Worm (Caenorhabditis elegans) whole organism, L1 larva: ENCODE measurements around the gene Y7A5A.20.
A peak's percentile ranks its signal among the peaks of the same experiment; 100 is the strongest.

Experiments used
- C16A3.4 ChIP-seq: fragments of 150-350 bp; optimal IDR thresholded peaks from 2 replicates; lab custom pipeline; 2014; ENCODE audit warnings: missing biosample characterization, missing genetic modification characterization
- Y116A8C.19 ChIP-seq: sonication (generic microtip); optimal IDR thresholded peaks from 2 replicates; lab custom pipeline; 2016; ENCODE audit warnings: missing compliant biosample characterization, missing genetic modification characterization, borderline replicate concordance
- ama-1 ChIP-seq: fragments of 150-350 bp; optimal IDR thresholded peaks from 2 replicates; lab custom pipeline; 2014
- blmp-1 ChIP-seq: fragments of 150-350 bp; optimal IDR thresholded peaks from 2 replicates; lab custom pipeline; 2014; ENCODE audit warnings: missing biosample characterization, missing genetic modification characterization
- ceh-63 ChIP-seq: fragments of 200-800 bp; sonication (Bioruptor generic); optimal IDR thresholded peaks from 2 replicates; lab custom pipeline; 2018; ENCODE audit warnings: mild to moderate bottlenecking, missing genetic modification characterization, missing compliant biosample characterization
- ceh-8 ChIP-seq: fragments of 200-800 bp; sonication (Bioruptor generic); optimal IDR thresholded peaks from 2 replicates; lab custom pipeline; 2018; ENCODE audit warnings: mild to moderate bottlenecking, missing genetic modification characterization, moderate library complexity, missing compliant biosample characterization
- ceh-90 ChIP-seq: sonication (generic microtip); optimal IDR thresholded peaks from 2 replicates; lab custom pipeline; 2016; ENCODE audit warnings: missing genetic modification characterization, missing compliant biosample characterization
- efl-1 ChIP-seq, 4 experiments: fragments of 150-350 bp; optimal IDR thresholded peaks in 3 of 4; peaks in 1 of 4; 1 replicate in 1 of 4; 2 replicates in 3 of 4; lab custom pipeline; 2014; ENCODE audit warnings: missing biosample characterization in 2 of 4, missing genetic modification characterization in 2 of 4, missing genetic modification reagents in 2 of 4
- egl-27 ChIP-seq, 2 experiments: fragments of 150-350 bp in 1 of 2; sonication (generic microtip); optimal IDR thresholded peaks; 3 replicates each; lab custom pipeline; 2017 to 2018; ENCODE audit warnings: missing biosample characterization in 2 of 2, missing genetic modification characterization in 2 of 2, missing genetic modification reagents in 2 of 2
- elt-2 ChIP-seq: sonication (generic microtip); optimal IDR thresholded peaks from 2 replicates; lab custom pipeline; 2016; ENCODE audit warnings: missing genetic modification characterization, mild to moderate bottlenecking, inconsistent platforms, missing compliant biosample characterization, missing genetic modification reagents
- ets-5 ChIP-seq: fragments of 200-800 bp; sonication (Bioruptor generic); IDR thresholded peaks from 2 replicates; pipeline ENCODE4 v1.3.6; 2022; ENCODE audit warnings: missing genetic modification characterization, missing compliant biosample characterization
- fkh-8 ChIP-seq: sonication (generic microtip); optimal IDR thresholded peaks from 2 replicates; lab custom pipeline; 2016; ENCODE audit warnings: mild to moderate bottlenecking, missing genetic modification characterization, missing compliant biosample characterization
- grh-1 ChIP-seq: fragments of 200-800 bp; sonication (Bioruptor generic); IDR thresholded peaks from 2 replicates; pipeline ENCODE4 v1.3.6; 2022; ENCODE audit warnings: missing genetic modification reagents, missing genetic modification characterization, missing compliant biosample characterization
- hpl-2 ChIP-seq: fragments of 150-350 bp; optimal IDR thresholded peaks from 2 replicates; lab custom pipeline; 2014; ENCODE audit warnings: missing biosample characterization, missing genetic modification reagents, missing genetic modification characterization
- lin-14 ChIP-seq: fragments of 200-800 bp; sonication (Bioruptor generic); optimal IDR thresholded peaks from 2 replicates; lab custom pipeline; 2018; ENCODE audit warnings: mild to moderate bottlenecking, missing genetic modification characterization, moderate library complexity, missing compliant biosample characterization
- lin-15B ChIP-seq: fragments of 150-350 bp; sonication (generic microtip); optimal IDR thresholded peaks from 3 replicates; lab custom pipeline; 2014; ENCODE audit warnings: missing biosample characterization, missing genetic modification characterization
- lin-35 ChIP-seq, 2 experiments: fragments of 150-350 bp; optimal IDR thresholded peaks; 2 replicates each; lab custom pipeline; 2014; ENCODE audit warnings: missing biosample characterization in 2 of 2, missing genetic modification characterization in 2 of 2, missing genetic modification reagents in 2 of 2
- lsy-2 ChIP-seq, 2 experiments: fragments of 150-350 bp; optimal IDR thresholded peaks; 2 replicates each; lab custom pipeline; 2014; ENCODE audit warnings: missing biosample characterization in 2 of 2, missing genetic modification characterization in 2 of 2
- mdl-1 ChIP-seq, 2 experiments: fragments of 150-350 bp; optimal IDR thresholded peaks; 2 replicates each; lab custom pipeline; 2014 to 2017; ENCODE audit warnings: missing biosample characterization in 2 of 2, missing genetic modification characterization in 2 of 2, inconsistent platforms in 1 of 2
- mep-1 ChIP-seq: fragments of 150-350 bp; optimal IDR thresholded peaks from 2 replicates; lab custom pipeline; 2014; ENCODE audit warnings: missing biosample characterization, missing genetic modification characterization
- nhr-11 ChIP-seq: fragments of 150-350 bp; optimal IDR thresholded peaks from 2 replicates; lab custom pipeline; 2014; ENCODE audit warnings: missing biosample characterization, missing genetic modification characterization
- nhr-19 ChIP-seq: fragments of 200-800 bp; sonication (Bioruptor generic); conservative IDR thresholded peaks from 2 replicates; pipeline ENCODE4 v1.3.6; 2022; ENCODE audit warnings: missing genetic modification characterization, missing compliant biosample characterization
- nhr-20 ChIP-seq: sonication (generic microtip); optimal IDR thresholded peaks from 2 replicates; lab custom pipeline; 2016; ENCODE audit warnings: mild to moderate bottlenecking, missing genetic modification characterization, missing compliant biosample characterization
- nhr-28 ChIP-seq: fragments of 150-350 bp; optimal IDR thresholded peaks from 2 replicates; lab custom pipeline; 2014; ENCODE audit warnings: missing biosample characterization, missing genetic modification characterization
- nhr-47 ChIP-seq: sonication (generic microtip); optimal IDR thresholded peaks from 2 replicates; lab custom pipeline; 2016; ENCODE audit warnings: mild to moderate bottlenecking, missing genetic modification characterization, moderate library complexity, missing compliant biosample characterization
- nhr-71 ChIP-seq: sonication (generic microtip); optimal IDR thresholded peaks from 2 replicates; lab custom pipeline; 2016; ENCODE audit warnings: mild to moderate bottlenecking, missing genetic modification characterization, moderate library complexity, missing compliant biosample characterization
- nhr-85 ChIP-seq: sonication (generic microtip); peaks from one replicate; lab custom pipeline; 2016; ENCODE audit warnings: missing genetic modification characterization, inconsistent platforms, missing compliant biosample characterization
- nhr-90 ChIP-seq: sonication (generic microtip); optimal IDR thresholded peaks from 2 replicates; lab custom pipeline; 2016; ENCODE audit warnings: mild to moderate bottlenecking, missing genetic modification characterization, missing compliant biosample characterization; ENCODE audit not compliant: poor library complexity
- pag-3 ChIP-seq: sonication (generic microtip); optimal IDR thresholded peaks from 2 replicates; lab custom pipeline; 2017; ENCODE audit warnings: missing genetic modification characterization, mild to moderate bottlenecking, missing compliant biosample characterization, antibody characterized with exemption, borderline replicate concordance; ENCODE audit not compliant: insufficient read depth
- pqm-1 ChIP-seq: sonication (generic microtip); optimal IDR thresholded peaks from 3 replicates; lab custom pipeline; 2017; ENCODE audit warnings: missing biosample characterization, missing genetic modification characterization
- rnt-1 ChIP-seq: sonication (generic microtip); optimal IDR thresholded peaks from 2 replicates; lab custom pipeline; 2016; ENCODE audit warnings: mild to moderate bottlenecking, missing genetic modification characterization, moderate library complexity, missing compliant biosample characterization
- skn-1 ChIP-seq: fragments of 150-350 bp; optimal IDR thresholded peaks from 2 replicates; lab custom pipeline; 2014; ENCODE audit warnings: missing biosample characterization, missing genetic modification characterization
- snpc-4 ChIP-seq: fragments of 150-350 bp; optimal IDR thresholded peaks from 2 replicates; lab custom pipeline; 2014; ENCODE audit warnings: missing biosample characterization, missing genetic modification characterization
- snu-23 ChIP-seq: sonication (generic microtip); optimal IDR thresholded peaks from 2 replicates; lab custom pipeline; 2016; ENCODE audit warnings: missing genetic modification characterization, missing compliant biosample characterization
- sup-37 ChIP-seq: fragments of 200-800 bp; sonication (Bioruptor generic); optimal IDR thresholded peaks from 2 replicates; lab custom pipeline; 2018; ENCODE audit warnings: mild to moderate bottlenecking, missing genetic modification characterization, missing compliant biosample characterization
- swsn-7 ChIP-seq: sonication (generic microtip); optimal IDR thresholded peaks from 2 replicates; lab custom pipeline; 2016; ENCODE audit warnings: missing genetic modification characterization, missing compliant biosample characterization
- tbx-2 ChIP-seq: sonication (generic microtip); optimal IDR thresholded peaks from 2 replicates; lab custom pipeline; 2016; ENCODE audit warnings: missing genetic modification characterization, missing compliant biosample characterization
- unc-130 ChIP-seq: fragments of 150-350 bp; optimal IDR thresholded peaks from 2 replicates; lab custom pipeline; 2017; ENCODE audit warnings: missing biosample characterization, missing genetic modification characterization, inconsistent platforms
- unc-62 ChIP-seq: fragments of 150-350 bp; optimal IDR thresholded peaks from 2 replicates; lab custom pipeline; 2014; ENCODE audit warnings: missing biosample characterization, missing genetic modification reagents, missing genetic modification characterization
- xbp-1 ChIP-seq: sonication (generic microtip); optimal IDR thresholded peaks from 2 replicates; lab custom pipeline; 2016; ENCODE audit warnings: missing genetic modification characterization, missing compliant biosample characterization

Gene Y7A5A.20

ce11 chrX:15828059-15828458 is at the start of gene Y7A5A.20:
TSS of gene Y7A5A.20 (plus strand) at chrX:15828359.
- TF ChIP-seq unc-62 (GFP tag; lab: Kevin White, UChicago) (no peak), nhr-28 (tag; lab: Kevin White, UChicago) (no peak), xbp-1 (no peak), ceh-90 (tag; lab: Kevin White, UChicago) (no peak), sup-37 (no peak), unc-130 (no peak), lin-15B (tag; lab: Kevin White, UChicago) (no peak), snpc-4 (tag; lab: Kevin White, UChicago) (no peak), rnt-1 (tag; lab: Kevin White, UChicago) (no peak), ceh-8 (GFP tag; lab: Kevin White, UChicago) (no peak), snu-23 (GFP tag; lab: Kevin White, UChicago) (no peak), egl-27 (tag; optimal IDR thresholded peaks at IDR 0.05; lab: Kevin White, UChicago) (no peak), ceh-63 (GFP tag; lab: Kevin White, UChicago) (no peak), swsn-7 (no peak), ets-5 (GFP tag; lab: Robert Waterston, UW) (no peak), skn-1 (tag; lab: Kevin White, UChicago) (no peak), nhr-19 (GFP tag; lab: Robert Waterston, UW) (no peak)

ce11 chrX:15779503-15779902 is 48.7 kb upstream of the Y7A5A.20 start:
- TF ChIP-seq C16A3.4 (peak; percentile 51), grh-1 (GFP tag; lab: Robert Waterston, UW) (no peak), mep-1 (tag; lab: Kevin White, UChicago) (peak; percentile 3), unc-130 (peak; percentile 55), pqm-1 (tag; lab: Kevin White, UChicago) (no peak), nhr-71 (tag; lab: Kevin White, UChicago) (peak; percentile 58), lin-35 (GFP tag; optimal IDR thresholded peaks at IDR 0.05; lab: Kevin White, UChicago) (peak in 1 of 2 experiments; percentile 61), ama-1 (lab: Kevin White, UChicago) (peak; percentile 28), xbp-1 (peak; percentile 6), nhr-19 (GFP tag; lab: Robert Waterston, UW) (peak; percentile 7; the same call in 1 of the 2 replicates), lin-14 (peak; percentile 78), skn-1 (tag; lab: Kevin White, UChicago) (peak; percentile 0), nhr-20 (tag; lab: Kevin White, UChicago) (peak; percentile 50), nhr-47 (tag; lab: Kevin White, UChicago) (no peak), hpl-2 (peak; percentile 12), tbx-2 (tag; lab: Kevin White, UChicago) (no peak), nhr-85 (no peak), efl-1 (optimal IDR thresholded peaks at IDR 0.05; lab: Kevin White, UChicago) (no peak), efl-1 (GFP tag; optimal IDR thresholded peaks at IDR 0.05 in 1 of 2; lab: Kevin White, UChicago) (peak in 1 of 2 experiments; percentile 65), ets-5 (GFP tag; lab: Robert Waterston, UW) (no peak), elt-2 (tag; lab: Kevin White, UChicago) (peak; percentile 80), snu-23 (GFP tag; lab: Kevin White, UChicago) (peak; percentile 56), rnt-1 (tag; lab: Kevin White, UChicago) (peak; percentile 45), Y116A8C.19 (no peak), lin-15B (tag; lab: Kevin White, UChicago) (no peak), blmp-1 (peak; percentile 75), mdl-1 (tag; optimal IDR thresholded peaks at IDR 0.05; lab: Kevin White, UChicago) (peak in 1 of 2 experiments; percentile 70), fkh-8 (tag; lab: Kevin White, UChicago) (no peak), lsy-2 (tag; optimal IDR thresholded peaks at IDR 0.05; lab: Kevin White, UChicago) (peak; percentile 17 to 89), pag-3 (tag; lab: Kevin White, UChicago) (no peak), nhr-11 (tag; lab: Kevin White, UChicago) (no peak)
- TF ChIP-seq, all 84 proteins: peak for 19

- TF ChIP-seq nhr-90 (no peak), pqm-1 (tag; lab: Kevin White, UChicago) (no peak), efl-1 (optimal IDR thresholded peaks at IDR 0.05; lab: Kevin White, UChicago) (no peak), efl-1 (GFP tag; optimal IDR thresholded peaks at IDR 0.05 in 1 of 2; lab: Kevin White, UChicago) (peak in 1 of 2 experiments; percentile 7), unc-130 (no peak)
- TF ChIP-seq, all 84 proteins: peak for 1
Observed at ce11 chrX:15782027-15782426, 46.1 kb upstream of the Y7A5A.20 start, which contains the start of gene Y7A5A.24. TSS of gene Y7A5A.24 (minus strand) at chrX:15782127.
